Worm (Caenorhabditis elegans) whole organism, L1 larva: ENCODE results near the gene T01G6.1.

Experiments used
- C16A3.4 ChIP-seq: fragments of 150-350 bp; optimal IDR thresholded peaks from 2 replicates; lab custom pipeline; 2014; ENCODE audit warnings: missing biosample characterization, missing genetic modification characterization
- C34B4.2 ChIP-seq: sonication (generic microtip); optimal IDR thresholded peaks from 2 replicates; lab custom pipeline; 2017; ENCODE audit warnings: mild to moderate bottlenecking, missing genetic modification characterization, missing compliant biosample characterization
- F16B12.6 ChIP-seq: fragments of 150-350 bp; optimal IDR thresholded peaks from 2 replicates; lab custom pipeline; 2014; ENCODE audit warnings: missing biosample characterization, missing genetic modification characterization
- alr-1 ChIP-seq: fragments of 200-800 bp; sonication (Bioruptor generic); optimal IDR thresholded peaks from 2 replicates; lab custom pipeline; 2018; ENCODE audit warnings: borderline replicate concordance, mild to moderate bottlenecking, missing genetic modification characterization, missing compliant biosample characterization
- aly-2 ChIP-seq: fragments of 150-350 bp; optimal IDR thresholded peaks from 2 replicates; lab custom pipeline; 2014; ENCODE audit warnings: missing biosample characterization, missing genetic modification characterization
- blmp-1 ChIP-seq: fragments of 150-350 bp; optimal IDR thresholded peaks from 2 replicates; lab custom pipeline; 2014; ENCODE audit warnings: missing biosample characterization, missing genetic modification characterization
- ceh-63 ChIP-seq: fragments of 200-800 bp; sonication (Bioruptor generic); optimal IDR thresholded peaks from 2 replicates; lab custom pipeline; 2018; ENCODE audit warnings: mild to moderate bottlenecking, missing genetic modification characterization, missing compliant biosample characterization
- ceh-82 ChIP-seq, 3 experiments: fragments of 150-350 bp in 1 of 3; sonication (generic microtip) in 2 of 3; optimal IDR thresholded peaks; 2 replicates each; lab custom pipeline; 2014 to 2017; ENCODE audit warnings: missing biosample characterization in 3 of 3, missing genetic modification characterization in 3 of 3
- ceh-88 ChIP-seq: fragments of 200-800 bp; sonication (Bioruptor generic); IDR thresholded peaks from 2 replicates; pipeline ENCODE4 v1.3.6; 2022; ENCODE audit warnings: missing genetic modification characterization, missing compliant biosample characterization
- ceh-90 ChIP-seq: sonication (generic microtip); optimal IDR thresholded peaks from 2 replicates; lab custom pipeline; 2016; ENCODE audit warnings: missing genetic modification characterization, missing compliant biosample characterization
- dpl-1 ChIP-seq, 3 experiments: fragments of 150-350 bp in 2 of 3; sonication (generic microtip) in 1 of 3; optimal IDR thresholded peaks; 2 replicates each; lab custom pipeline; 2014 to 2017; ENCODE audit warnings: missing biosample characterization in 3 of 3, missing genetic modification characterization in 3 of 3, missing genetic modification reagents in 3 of 3
- dsc-1 ChIP-seq: sonication (generic microtip); optimal IDR thresholded peaks from 2 replicates; lab custom pipeline; 2016; ENCODE audit warnings: mild to moderate bottlenecking, missing genetic modification characterization, missing compliant biosample characterization
- efl-1 ChIP-seq, 4 experiments: fragments of 150-350 bp; optimal IDR thresholded peaks in 3 of 4; peaks in 1 of 4; 1 replicate in 1 of 4; 2 replicates in 3 of 4; lab custom pipeline; 2014; ENCODE audit warnings: missing biosample characterization in 2 of 4, missing genetic modification characterization in 2 of 4, missing genetic modification reagents in 2 of 4
- egl-13 ChIP-seq: sonication (generic microtip); optimal IDR thresholded peaks from 2 replicates; lab custom pipeline; 2016; ENCODE audit warnings: missing genotype, missing genetic modification reagents, missing genetic modification characterization, missing compliant biosample characterization
- egl-27 ChIP-seq, 2 experiments: fragments of 150-350 bp in 1 of 2; sonication (generic microtip); optimal IDR thresholded peaks; 3 replicates each; lab custom pipeline; 2017 to 2018; ENCODE audit warnings: missing biosample characterization in 2 of 2, missing genetic modification characterization in 2 of 2, missing genetic modification reagents in 2 of 2
- elt-2 ChIP-seq: sonication (generic microtip); optimal IDR thresholded peaks from 2 replicates; lab custom pipeline; 2016; ENCODE audit warnings: missing genetic modification characterization, mild to moderate bottlenecking, inconsistent platforms, missing compliant biosample characterization, missing genetic modification reagents
- elt-3 ChIP-seq, 6 experiments: fragments of 150-350 bp in 1 of 6; sonication (generic microtip); optimal IDR thresholded peaks; 2 replicates each; lab custom pipeline; 2017 to 2018; ENCODE audit warnings: missing biosample characterization in 6 of 6, missing genetic modification characterization in 6 of 6, inconsistent platforms in 1 of 6
- ets-5 ChIP-seq: fragments of 200-800 bp; sonication (Bioruptor generic); IDR thresholded peaks from 2 replicates; pipeline ENCODE4 v1.3.6; 2022; ENCODE audit warnings: missing genetic modification characterization, missing compliant biosample characterization
- fkh-4 ChIP-seq: sonication (generic microtip); optimal IDR thresholded peaks from 2 replicates; lab custom pipeline; 2016; ENCODE audit warnings: missing compliant biosample characterization, missing genetic modification characterization, borderline replicate concordance
- fkh-8 ChIP-seq: sonication (generic microtip); optimal IDR thresholded peaks from 2 replicates; lab custom pipeline; 2016; ENCODE audit warnings: mild to moderate bottlenecking, missing genetic modification characterization, missing compliant biosample characterization
- isw-1 ChIP-seq: fragments of 200-800 bp; sonication (Bioruptor generic); IDR thresholded peaks from 2 replicates; pipeline ENCODE4 v1.3.6; 2022; ENCODE audit warnings: missing genetic modification characterization, missing compliant biosample characterization
- jun-1 ChIP-seq: fragments of 150-350 bp; optimal IDR thresholded peaks from 2 replicates; lab custom pipeline; 2014; ENCODE audit warnings: missing biosample characterization, missing genetic modification reagents, missing genetic modification characterization
- lin-15B ChIP-seq: fragments of 150-350 bp; sonication (generic microtip); optimal IDR thresholded peaks from 3 replicates; lab custom pipeline; 2014; ENCODE audit warnings: missing biosample characterization, missing genetic modification characterization
- lin-35 ChIP-seq, 2 experiments: fragments of 150-350 bp; optimal IDR thresholded peaks; 2 replicates each; lab custom pipeline; 2014; ENCODE audit warnings: missing biosample characterization in 2 of 2, missing genetic modification characterization in 2 of 2, missing genetic modification reagents in 2 of 2
- lin-39 ChIP-seq: fragments of 150-350 bp; optimal IDR thresholded peaks from 2 replicates; lab custom pipeline; 2014; ENCODE audit warnings: missing biosample characterization, missing genetic modification reagents, missing genetic modification characterization
- mdl-1 ChIP-seq, 2 experiments: fragments of 150-350 bp; optimal IDR thresholded peaks; 2 replicates each; lab custom pipeline; 2014 to 2017; ENCODE audit warnings: missing biosample characterization in 2 of 2, missing genetic modification characterization in 2 of 2, inconsistent platforms in 1 of 2
- mef-2 ChIP-seq: fragments of 150-350 bp; optimal IDR thresholded peaks from 2 replicates; lab custom pipeline; 2014; ENCODE audit warnings: missing biosample characterization, missing genetic modification characterization
- mep-1 ChIP-seq: fragments of 150-350 bp; optimal IDR thresholded peaks from 2 replicates; lab custom pipeline; 2014; ENCODE audit warnings: missing biosample characterization, missing genetic modification characterization
- nhr-12 ChIP-seq: sonication (generic microtip); optimal IDR thresholded peaks from 2 replicates; lab custom pipeline; 2017; ENCODE audit warnings: missing biosample characterization, missing genetic modification characterization
- nhr-19 ChIP-seq: fragments of 200-800 bp; sonication (Bioruptor generic); conservative IDR thresholded peaks from 2 replicates; pipeline ENCODE4 v1.3.6; 2022; ENCODE audit warnings: missing genetic modification characterization, missing compliant biosample characterization
- nhr-20 ChIP-seq: sonication (generic microtip); optimal IDR thresholded peaks from 2 replicates; lab custom pipeline; 2016; ENCODE audit warnings: mild to moderate bottlenecking, missing genetic modification characterization, missing compliant biosample characterization
- nhr-28 ChIP-seq: fragments of 150-350 bp; optimal IDR thresholded peaks from 2 replicates; lab custom pipeline; 2014; ENCODE audit warnings: missing biosample characterization, missing genetic modification characterization
- nhr-47 ChIP-seq: sonication (generic microtip); optimal IDR thresholded peaks from 2 replicates; lab custom pipeline; 2016; ENCODE audit warnings: mild to moderate bottlenecking, missing genetic modification characterization, moderate library complexity, missing compliant biosample characterization
- nhr-71 ChIP-seq: sonication (generic microtip); optimal IDR thresholded peaks from 2 replicates; lab custom pipeline; 2016; ENCODE audit warnings: mild to moderate bottlenecking, missing genetic modification characterization, moderate library complexity, missing compliant biosample characterization
- nhr-77 ChIP-seq: fragments of 150-350 bp; optimal IDR thresholded peaks from 2 replicates; lab custom pipeline; 2014; ENCODE audit warnings: missing biosample characterization, missing genetic modification characterization
- nhr-84 ChIP-seq: sonication (generic microtip); optimal IDR thresholded peaks from 2 replicates; lab custom pipeline; 2017; ENCODE audit warnings: missing biosample characterization, missing genetic modification characterization
- nhr-85 ChIP-seq: sonication (generic microtip); peaks from one replicate; lab custom pipeline; 2016; ENCODE audit warnings: missing genetic modification characterization, inconsistent platforms, missing compliant biosample characterization
- nhr-90 ChIP-seq: sonication (generic microtip); optimal IDR thresholded peaks from 2 replicates; lab custom pipeline; 2016; ENCODE audit warnings: mild to moderate bottlenecking, missing genetic modification characterization, missing compliant biosample characterization; ENCODE audit not compliant: poor library complexity
- pag-3 ChIP-seq: sonication (generic microtip); optimal IDR thresholded peaks from 2 replicates; lab custom pipeline; 2017; ENCODE audit warnings: missing genetic modification characterization, mild to moderate bottlenecking, missing compliant biosample characterization, antibody characterized with exemption, borderline replicate concordance; ENCODE audit not compliant: insufficient read depth
- pqm-1 ChIP-seq: sonication (generic microtip); optimal IDR thresholded peaks from 3 replicates; lab custom pipeline; 2017; ENCODE audit warnings: missing biosample characterization, missing genetic modification characterization
- skn-1 ChIP-seq: fragments of 150-350 bp; optimal IDR thresholded peaks from 2 replicates; lab custom pipeline; 2014; ENCODE audit warnings: missing biosample characterization, missing genetic modification characterization
- snu-23 ChIP-seq: sonication (generic microtip); optimal IDR thresholded peaks from 2 replicates; lab custom pipeline; 2016; ENCODE audit warnings: missing genetic modification characterization, missing compliant biosample characterization
- sptf-1 ChIP-seq: fragments of 150-350 bp; optimal IDR thresholded peaks from 2 replicates; lab custom pipeline; 2014; ENCODE audit warnings: missing biosample characterization, missing genetic modification characterization
- tbx-2 ChIP-seq: sonication (generic microtip); optimal IDR thresholded peaks from 2 replicates; lab custom pipeline; 2016; ENCODE audit warnings: missing genetic modification characterization, missing compliant biosample characterization
- tlp-1 ChIP-seq: fragments of 150-350 bp; optimal IDR thresholded peaks from 2 replicates; lab custom pipeline; 2014; ENCODE audit warnings: missing biosample characterization, missing genetic modification characterization
- unc-130 ChIP-seq: fragments of 150-350 bp; optimal IDR thresholded peaks from 2 replicates; lab custom pipeline; 2017; ENCODE audit warnings: missing biosample characterization, missing genetic modification characterization, inconsistent platforms
- unc-86 ChIP-seq: sonication (generic microtip); optimal IDR thresholded peaks from 2 replicates; lab custom pipeline; 2016; ENCODE audit warnings: missing genetic modification characterization, missing compliant biosample characterization
- zip-4 ChIP-seq: fragments of 200-800 bp; sonication (Bioruptor generic); optimal IDR thresholded peaks from 2 replicates; lab custom pipeline; 2018; ENCODE audit warnings: mild to moderate bottlenecking, missing genetic modification characterization, moderate library complexity, missing compliant biosample characterization
- ztf-11 ChIP-seq, 2 experiments: sonication (generic microtip); optimal IDR thresholded peaks; 2 replicates each; lab custom pipeline; 2016 to 2017; ENCODE audit warnings: missing genetic modification characterization in 2 of 2, missing biosample characterization in 1 of 2, missing compliant biosample characterization in 1 of 2
- ztf-4 ChIP-seq: fragments of 150-350 bp; optimal IDR thresholded peaks from 2 replicates; lab custom pipeline; 2014; ENCODE audit warnings: missing biosample characterization, missing genetic modification characterization

Gene T01G6.1

DNA sequence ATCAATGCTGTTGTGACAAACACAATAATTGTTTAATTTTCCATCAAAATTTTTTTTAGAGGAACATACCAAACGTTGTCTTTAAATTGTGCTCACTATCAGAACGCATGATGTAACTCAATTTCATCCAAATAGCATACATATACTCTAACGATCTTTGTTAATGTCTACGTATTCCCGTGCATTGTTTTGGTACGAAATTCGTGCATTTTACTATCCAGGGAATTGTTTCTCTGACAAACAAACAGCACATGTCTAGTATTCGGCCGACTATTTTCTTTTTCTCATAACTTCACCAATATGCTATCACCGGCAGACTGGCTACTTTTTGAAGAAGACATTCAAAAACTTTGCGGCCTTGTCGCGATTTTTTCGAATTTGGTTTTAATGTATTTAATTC, 6.1 kb upstream of the T01G6.1 start, which contains the start of gene str-196:
Gene str-196 (plus strand): TSS at position 301 of the 400 bp plus-strand sequence.
- TF ChIP-seq fkh-4 (no peak), nhr-12 (tag; lab: Kevin White, UChicago) (no peak), tlp-1 (tag; lab: Kevin White, UChicago) (no peak), pag-3 (tag; lab: Kevin White, UChicago) (no peak), egl-13 (tag; lab: Kevin White, UChicago) (no peak), lin-15B (tag; lab: Kevin White, UChicago) (no peak), isw-1 (GFP tag; lab: Robert Waterston, UW) (no peak), elt-2 (tag; lab: Kevin White, UChicago) (no peak), unc-86 (no peak), ets-5 (GFP tag; lab: Robert Waterston, UW) (no peak), ceh-63 (no peak), nhr-71 (tag; lab: Kevin White, UChicago) (no peak), ceh-88 (GFP tag; lab: Robert Waterston, UW) (no peak), aly-2 (no peak), egl-27 (tag; optimal IDR thresholded peaks at IDR 0.05; lab: Kevin White, UChicago) (no peak), ztf-11 (tag; optimal IDR thresholded peaks at IDR 0.05; lab: Kevin White, UChicago) (no peak), sptf-1 (tag; lab: Kevin White, UChicago) (no peak), ztf-4 (tag; lab: Kevin White, UChicago) (no peak)

DNA sequence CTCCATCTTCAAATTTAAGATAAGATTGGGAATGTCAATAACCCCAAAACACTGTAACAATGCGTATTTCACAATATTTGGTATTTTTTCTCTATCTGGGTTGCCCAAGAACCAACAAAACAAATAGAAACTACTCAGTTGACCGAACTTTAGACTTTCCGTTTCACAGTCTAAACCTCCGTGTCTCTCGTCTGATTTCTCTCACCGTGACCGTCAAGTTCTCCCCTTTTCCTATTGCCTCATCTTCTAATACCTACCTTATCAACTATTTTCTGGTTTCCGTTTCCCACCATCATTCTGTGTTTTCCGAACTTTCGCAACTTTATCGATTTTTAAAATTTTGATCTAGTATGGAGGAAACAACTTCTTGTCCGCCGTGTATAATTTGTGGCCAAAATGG, 3.2 kb upstream of the T01G6.1 start, which contains the start of gene nhr-131:
Gene nhr-131 (plus strand): TSS at position 87 of the 400 bp plus-strand sequence.
- TF ChIP-seq mef-2 (no peak), unc-130 (no peak), nhr-47 (tag; lab: Kevin White, UChicago) (no peak), dsc-1 (tag; lab: Kevin White, UChicago) (no peak), efl-1 (optimal IDR thresholded peaks at IDR 0.05; lab: Kevin White, UChicago) (no peak), efl-1 (GFP tag; optimal IDR thresholded peaks at IDR 0.05 in 1 of 2; lab: Kevin White, UChicago) (peak in 1 of 2 experiments; percentile 61), nhr-20 (tag; lab: Kevin White, UChicago) (peak; percentile 58), elt-3 (tag; optimal IDR thresholded peaks at IDR 0.05; lab: Kevin White, UChicago) (peak in 2 of 6 experiments; percentile 27 to 55), nhr-85 (tag; lab: Kevin White, UChicago) (peak; percentile 18), mdl-1 (tag; optimal IDR thresholded peaks at IDR 0.05; lab: Kevin White, UChicago) (peak in 1 of 2 experiments; percentile 30), pqm-1 (tag; lab: Kevin White, UChicago) (no peak), lin-39 (tag; lab: Kevin White, UChicago) (no peak), fkh-4 (no peak), zip-4 (GFP tag; lab: Kevin White, UChicago) (no peak), tbx-2 (tag; lab: Kevin White, UChicago) (peak; percentile 6), F16B12.6 (tag; lab: Kevin White, UChicago) (no peak), C16A3.4 (tag; lab: Kevin White, UChicago) (no peak), dpl-1 (GFP tag; optimal IDR thresholded peaks at IDR 0.05; lab: Kevin White, UChicago) (no peak), nhr-28 (tag; lab: Kevin White, UChicago) (no peak), ceh-90 (tag; lab: Kevin White, UChicago) (no peak), nhr-12 (tag; lab: Kevin White, UChicago) (no peak), isw-1 (GFP tag; lab: Robert Waterston, UW) (no peak), sptf-1 (tag; lab: Kevin White, UChicago) (no peak), nhr-71 (tag; lab: Kevin White, UChicago) (peak; percentile 29), nhr-84 (tag; lab: Kevin White, UChicago) (no peak), fkh-8 (tag; lab: Kevin White, UChicago) (no peak), ceh-82 (tag; optimal IDR thresholded peaks at IDR 0.05; lab: Kevin White, UChicago) (no peak), alr-1 (tag; lab: Kevin White, UChicago) (no peak), elt-2 (tag; lab: Kevin White, UChicago) (peak; percentile 34), C34B4.2 (tag; lab: Kevin White, UChicago) (no peak), nhr-19 (GFP tag; lab: Robert Waterston, UW) (no peak), snu-23 (GFP tag; lab: Kevin White, UChicago) (peak; percentile 38), mep-1 (tag; lab: Kevin White, UChicago) (no peak), nhr-90 (peak; percentile 45), nhr-77 (tag; lab: Kevin White, UChicago) (peak; percentile 5), skn-1 (tag; lab: Kevin White, UChicago) (no peak), egl-13 (tag; lab: Kevin White, UChicago) (no peak), jun-1 (tag; lab: Kevin White, UChicago) (no peak), egl-27 (tag; optimal IDR thresholded peaks at IDR 0.05; lab: Kevin White, UChicago) (no peak), blmp-1 (peak; percentile 51), tlp-1 (tag; lab: Kevin White, UChicago) (no peak), lin-35 (GFP tag; optimal IDR thresholded peaks at IDR 0.05; lab: Kevin White, UChicago) (peak in 1 of 2 experiments; percentile 60)
- TF ChIP-seq, all 84 proteins: peak for 13
